Worm (Caenorhabditis elegans): ENCODE results near the gene snf-7.

ce11 chrIII:13002098-13002497 is 3.2 kb upstream of the snf-7 start, which contains the start of gene ZK1010.10:
- TF ChIP-seq snpc-4 (tag; optimal IDR thresholded peaks at IDR 0.05) (no peak), unc-39 (tag; optimal IDR thresholded peaks at IDR 0.05) (no peak), elt-3 (tag; optimal IDR thresholded peaks at IDR 0.05) (no peak), nhr-12 (tag; optimal IDR thresholded peaks at IDR 0.05) (no peak), pha-4 (tag; optimal IDR thresholded peaks at IDR 0.05) (peak; percentile 6), nhr-76 (tag; optimal IDR thresholded peaks at IDR 0.05) (no peak), sptf-1 (tag; optimal IDR thresholded peaks at IDR 0.05) (peak; percentile 32), mls-2 (tag; optimal IDR thresholded peaks at IDR 0.05) (no peak)

Measured in whole organism, mixed stage, embryonic.